Worm (Caenorhabditis elegans): Measurements from ENCODE around the gene nhr-66.

- TF ChIP-seq tbx-37 (GFP tag; conservative IDR thresholded peaks at IDR 0.05) (no peak), ama-1 (optimal IDR thresholded peaks at IDR 0.05) (no peak), scrt-1 (GFP tag; IDR thresholded peaks at IDR 0.05) (no peak), B0310.2 (tag; optimal IDR thresholded peaks at IDR 0.05) (no peak), tra-4 (tag; optimal IDR thresholded peaks at IDR 0.05) (no peak), ets-7 (tag; optimal IDR thresholded peaks at IDR 0.05) (no peak), ceh-36 (tag; optimal IDR thresholded peaks at IDR 0.05) (no peak), flt-1 (GFP tag; IDR thresholded peaks at IDR 0.05) (no peak), sea-1 (GFP tag; conservative IDR thresholded peaks at IDR 0.05) (no peak), aly-1 (tag; optimal IDR thresholded peaks at IDR 0.05) (no peak)
Measured at ce11 chrIV:8276609-8277008, 40.2 kb upstream of the nhr-66 start, which contains the start of gene K07H8.12.
